Worm (Caenorhabditis elegans): ENCODE results near the gene srj-22.
A peak's percentile ranks its signal among the peaks of the same experiment; 100 is the strongest.

DNA sequence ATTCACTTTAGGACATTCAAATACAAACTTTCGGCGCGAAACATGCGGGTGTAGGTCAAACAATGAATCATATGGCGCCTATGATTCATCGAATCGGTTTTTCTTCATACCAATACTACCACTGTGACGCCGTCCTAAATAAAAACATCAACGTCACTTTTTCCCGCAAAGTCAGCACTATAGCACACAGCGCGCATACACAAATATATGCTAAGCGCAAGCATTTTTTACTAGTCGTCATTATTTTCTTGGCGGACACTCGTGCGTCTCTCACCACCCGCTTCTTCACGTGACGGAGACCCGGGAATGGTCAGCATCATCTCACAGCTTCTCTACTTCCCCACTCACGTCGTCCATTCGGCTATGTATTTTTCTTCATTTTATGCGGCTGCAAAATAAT lies 20.4 kb downstream of the srj-22 start:
- TF ChIP-seq nhr-11 (tag; optimal IDR thresholded peaks at IDR 0.05) (no peak), unc-86 (tag; optimal IDR thresholded peaks at IDR 0.05) (peak; percentile 25), nhr-237 (tag; optimal IDR thresholded peaks at IDR 0.05) (no peak), tbx-2 (tag; optimal IDR thresholded peaks at IDR 0.05) (no peak), nhr-76 (tag; optimal IDR thresholded peaks at IDR 0.05) (no peak), ztf-11 (tag; optimal IDR thresholded peaks at IDR 0.05) (no peak), ceh-82 (tag; optimal IDR thresholded peaks at IDR 0.05) (no peak), blmp-1 (tag; optimal IDR thresholded peaks at IDR 0.05) (peak; percentile 46), dpl-1 (GFP tag; optimal IDR thresholded peaks at IDR 0.05) (no peak), lin-35 (GFP tag; optimal IDR thresholded peaks at IDR 0.05) (peak; percentile 1 to 11), C04F5.9 (tag; optimal IDR thresholded peaks at IDR 0.05) (no peak), snpc-4 (tag; optimal IDR thresholded peaks at IDR 0.05) (no peak)

All from whole organism, L1 larva.